Worm (Caenorhabditis elegans) whole organism, L2 larva: ENCODE results near the gene Y67D8C.6.

ENCODE experiments used
- Y55F3AM.14 ChIP-seq: fragments of 200-800 bp; sonication (Bioruptor generic); optimal IDR thresholded peaks from 2 replicates; lab custom pipeline; 2018; ENCODE audit warnings: mild to moderate bottlenecking, missing genetic modification characterization, missing compliant biosample characterization
- alr-1 ChIP-seq: fragments of 150-350 bp; optimal IDR thresholded peaks from 2 replicates; lab custom pipeline; 2014; ENCODE audit warnings: missing biosample characterization, missing genetic modification characterization
- aly-2 ChIP-seq: fragments of 150-350 bp; optimal IDR thresholded peaks from 2 replicates; lab custom pipeline; 2014; ENCODE audit warnings: missing biosample characterization, missing genetic modification characterization
- blmp-1 ChIP-seq: sonication (generic microtip); optimal IDR thresholded peaks from 2 replicates; lab custom pipeline; 2017; ENCODE audit warnings: missing genetic modification characterization, mild to moderate bottlenecking, missing compliant biosample characterization, antibody characterized with exemption, moderate library complexity; ENCODE audit not compliant: insufficient read depth
- ceh-16 ChIP-seq: fragments of 150-350 bp; optimal IDR thresholded peaks from 2 replicates; lab custom pipeline; 2014; ENCODE audit warnings: missing biosample characterization, missing genetic modification characterization
- crh-2 ChIP-seq: sonication (generic microtip); optimal IDR thresholded peaks from 2 replicates; lab custom pipeline; 2017; ENCODE audit warnings: missing biosample characterization, missing genetic modification characterization
- dmd-4 ChIP-seq: sonication (generic microtip); optimal IDR thresholded peaks from 2 replicates; lab custom pipeline; 2017; ENCODE audit warnings: missing biosample characterization, missing genetic modification characterization
- egl-27 ChIP-seq: sonication (generic microtip); optimal IDR thresholded peaks from 3 replicates; lab custom pipeline; 2017; ENCODE audit warnings: missing biosample characterization, missing genetic modification reagents, missing genetic modification characterization
- elt-1 ChIP-seq: fragments of 150-350 bp; optimal IDR thresholded peaks from 2 replicates; lab custom pipeline; 2014; ENCODE audit warnings: missing biosample characterization, missing genetic modification characterization
- fos-1 ChIP-seq: fragments of 150-350 bp; optimal IDR thresholded peaks from 2 replicates; lab custom pipeline; 2014; ENCODE audit warnings: missing biosample characterization, missing genetic modification characterization
- gmeb-1 ChIP-seq: fragments of 150-350 bp; optimal IDR thresholded peaks from 2 replicates; lab custom pipeline; 2014; ENCODE audit warnings: missing biosample characterization, missing genetic modification characterization
- lsy-2 ChIP-seq, 2 experiments: fragments of 150-350 bp in 1 of 2; sonication (generic microtip) in 1 of 2; optimal IDR thresholded peaks; 2 replicates each; lab custom pipeline; 2014 to 2017; ENCODE audit warnings: missing biosample characterization in 2 of 2, missing genetic modification characterization in 2 of 2
- mab-5 ChIP-seq: fragments of 150-350 bp; optimal IDR thresholded peaks from 2 replicates; lab custom pipeline; 2014; ENCODE audit warnings: missing biosample characterization, missing genetic modification characterization
- nhr-12 ChIP-seq: fragments of 150-350 bp; optimal IDR thresholded peaks from 2 replicates; lab custom pipeline; 2014; ENCODE audit warnings: missing biosample characterization, missing genetic modification characterization
- nhr-129 ChIP-seq: fragments of 150-350 bp; optimal IDR thresholded peaks from 2 replicates; lab custom pipeline; 2014; ENCODE audit warnings: missing biosample characterization, missing genetic modification characterization
- nhr-21 ChIP-seq: fragments of 150-350 bp; optimal IDR thresholded peaks from 2 replicates; lab custom pipeline; 2014; ENCODE audit warnings: missing biosample characterization, missing genetic modification characterization
- nhr-23 ChIP-seq: fragments of 150-350 bp; optimal IDR thresholded peaks from 2 replicates; lab custom pipeline; 2014; ENCODE audit warnings: missing biosample characterization, missing genetic modification reagents, missing genetic modification characterization
- nhr-237 ChIP-seq: fragments of 150-350 bp; optimal IDR thresholded peaks from 2 replicates; lab custom pipeline; 2014; ENCODE audit warnings: missing biosample characterization, missing genetic modification characterization
- nhr-25 ChIP-seq: fragments of 150-350 bp; sonication (generic microtip); optimal IDR thresholded peaks from 3 replicates; lab custom pipeline; 2014; ENCODE audit warnings: missing biosample characterization, missing genetic modification characterization
- nhr-6 ChIP-seq: fragments of 150-350 bp; optimal IDR thresholded peaks from 2 replicates; lab custom pipeline; 2014; ENCODE audit warnings: missing biosample characterization, missing genetic modification characterization
- nhr-77 ChIP-seq: fragments of 150-350 bp; optimal IDR thresholded peaks from 2 replicates; lab custom pipeline; 2014; ENCODE audit warnings: missing biosample characterization, missing genetic modification characterization
- peb-1 ChIP-seq: fragments of 150-350 bp; optimal IDR thresholded peaks from 2 replicates; lab custom pipeline; 2014; ENCODE audit warnings: missing biosample characterization, missing genetic modification characterization
- sem-4 ChIP-seq: fragments of 150-350 bp; optimal IDR thresholded peaks from 2 replicates; lab custom pipeline; 2014; ENCODE audit warnings: missing biosample characterization, missing genetic modification reagents, missing genetic modification characterization
- sma-9 ChIP-seq, 2 experiments: fragments of 150-350 bp in 1 of 2; sonication (generic microtip) in 1 of 2; optimal IDR thresholded peaks; 2 replicates each; lab custom pipeline; 2014 to 2016; ENCODE audit warnings: missing genetic modification characterization in 2 of 2, mild to moderate bottlenecking in 1 of 2, missing biosample characterization in 1 of 2, missing compliant biosample characterization in 1 of 2, missing genetic modification reagents in 1 of 2, moderate library complexity in 1 of 2
- unc-39 ChIP-seq: fragments of 150-350 bp; optimal IDR thresholded peaks from 2 replicates; lab custom pipeline; 2014; ENCODE audit warnings: missing biosample characterization, missing genetic modification characterization
- unc-55 ChIP-seq: fragments of 150-350 bp; sonication (generic microtip); optimal IDR thresholded peaks from 3 replicates; lab custom pipeline; 2014; ENCODE audit warnings: missing biosample characterization, missing genetic modification reagents, missing genetic modification characterization
- unc-62 ChIP-seq: fragments of 150-350 bp; optimal IDR thresholded peaks from 2 replicates; lab custom pipeline; 2014; ENCODE audit warnings: missing biosample characterization, missing genetic modification reagents, missing genetic modification characterization
- zag-1 ChIP-seq: fragments of 150-350 bp; optimal IDR thresholded peaks from 2 replicates; lab custom pipeline; 2014; ENCODE audit warnings: missing biosample characterization, missing genetic modification characterization
- ztf-11 ChIP-seq: sonication (generic microtip); optimal IDR thresholded peaks from 2 replicates; lab custom pipeline; 2017; ENCODE audit warnings: missing biosample characterization, missing genetic modification characterization
- ztf-4 ChIP-seq: fragments of 150-350 bp; optimal IDR thresholded peaks from 2 replicates; lab custom pipeline; 2014; ENCODE audit warnings: missing biosample characterization, missing genetic modification characterization

The Y67D8C.6 gene

ce11 chrIV:3062936-3063439 lies at the start of gene Y67D8C.6:
Gene Y67D8C.6, minus strand, starts transcription at chrIV:3063389.
- TF ChIP-seq unc-55 (GFP tag; lab: Kevin White, UChicago) (no peak), nhr-77 (tag; lab: Kevin White, UChicago) (no peak)

- TF ChIP-seq fos-1 (tag; lab: Kevin White, UChicago): no peak
- TF ChIP-seq, all 48 proteins: peak for 0
Observed at ce11 chrIV:3101208-3101607, 38.0 kb upstream of the Y67D8C.6 start.

ce11 chrIV:3097019-3097418 lies 33.8 kb upstream of the Y67D8C.6 start:
- TF ChIP-seq elt-1 (tag; lab: Kevin White, UChicago): peak; percentile 70
- TF ChIP-seq mab-5: no peak

ce11 chrIV:3095995-3096544 lies 32.9 kb upstream of the Y67D8C.6 start:
- TF ChIP-seq nhr-129 (no peak), peb-1 (tag; lab: Kevin White, UChicago) (no peak), aly-2 (no peak), nhr-12 (tag; lab: Kevin White, UChicago) (no peak), nhr-77 (tag; lab: Kevin White, UChicago) (no peak), nhr-23 (tag; lab: Kevin White, UChicago) (no peak), Y55F3AM.14 (GFP tag; lab: Kevin White, UChicago) (no peak)

ce11 chrIV:3092978-3093377 lies 29.8 kb upstream of the Y67D8C.6 start:
- TF ChIP-seq alr-1 (tag; lab: Kevin White, UChicago) (no peak), ztf-11 (tag; lab: Kevin White, UChicago) (no peak), nhr-21 (tag; lab: Kevin White, UChicago) (no peak), ceh-16 (tag; lab: Kevin White, UChicago) (no peak), nhr-237 (tag; lab: Kevin White, UChicago) (no peak), gmeb-1 (tag; lab: Kevin White, UChicago) (no peak), ztf-4 (tag; lab: Kevin White, UChicago) (no peak), sem-4 (no peak), nhr-25 (tag; lab: Kevin White, UChicago) (no peak), peb-1 (tag; lab: Kevin White, UChicago) (no peak), unc-39 (tag; lab: Kevin White, UChicago) (no peak), nhr-6 (tag; lab: Kevin White, UChicago) (no peak), sma-9 (GFP tag; optimal IDR thresholded peaks at IDR 0.05; lab: Kevin White, UChicago) (no peak), sma-9 (tag; optimal IDR thresholded peaks at IDR 0.05; lab: Kevin White, UChicago) (no peak), egl-27 (tag; lab: Kevin White, UChicago) (no peak), zag-1 (tag; lab: Kevin White, UChicago) (no peak), dmd-4 (tag; lab: Kevin White, UChicago) (no peak)

- TF ChIP-seq unc-62 (GFP tag; lab: Kevin White, UChicago): no peak
- peak; percentile 53 for TF ChIP-seq unc-55 (GFP tag; lab: Kevin White, UChicago)
- peak; percentile 39 for TF ChIP-seq zag-1 (tag; lab: Kevin White, UChicago)
- peak; percentile 57 for TF ChIP-seq mab-5
- peak in 1 of 2 experiments; percentile 3 for TF ChIP-seq lsy-2 (tag; optimal IDR thresholded peaks at IDR 0.05; lab: Kevin White, UChicago)
- no peak for TF ChIP-seq crh-2 (tag; lab: Kevin White, UChicago)
- TF ChIP-seq Y55F3AM.14 (GFP tag; lab: Kevin White, UChicago): peak; percentile 1
- no peak for TF ChIP-seq blmp-1 (tag; lab: Kevin White, UChicago)
Observed at ce11 chrIV:3091112-3091511, 27.9 kb upstream of the Y67D8C.6 start.

- TF ChIP-seq dmd-4 (tag; lab: Kevin White, UChicago) (no peak), ceh-16 (tag; lab: Kevin White, UChicago) (no peak), Y55F3AM.14 (GFP tag; lab: Kevin White, UChicago) (no peak), nhr-129 (no peak), egl-27 (tag; lab: Kevin White, UChicago) (no peak), crh-2 (tag; lab: Kevin White, UChicago) (no peak)
- TF ChIP-seq, all 48 proteins: peak for 0
Observed at ce11 chrIV:3089611-3090010, 26.4 kb upstream of the Y67D8C.6 start.
